Worm (Caenorhabditis elegans) whole organism, L4 larva: ENCODE data around the gene srz-18.

Experiments used
- Y48G9A.11 ChIP-seq: fragments of 200-800 bp; sonication (Bioruptor generic); IDR thresholded peaks from 2 replicates; pipeline ENCODE4 v1.3.6; 2022; ENCODE audit warnings: missing genetic modification reagents, missing genetic modification characterization, missing compliant biosample characterization
- Y5F2A.4 ChIP-seq: fragments of 200-800 bp; sonication (Bioruptor generic); optimal IDR thresholded peaks from 2 replicates; lab custom pipeline; 2018; ENCODE audit warnings: mild to moderate bottlenecking, missing genetic modification characterization, missing compliant biosample characterization
- ceh-44 ChIP-seq: fragments of 200-800 bp; sonication (Bioruptor generic); IDR thresholded peaks from 2 replicates; pipeline ENCODE4 v1.3.6; 2022; ENCODE audit warnings: missing genetic modification reagents, missing genetic modification characterization, missing compliant biosample characterization
- dmd-9 ChIP-seq: fragments of 200-800 bp; sonication (Bioruptor generic); IDR thresholded peaks from 2 replicates; pipeline ENCODE4 v1.3.6; 2022; ENCODE audit warnings: missing genetic modification reagents, missing genetic modification characterization, missing compliant biosample characterization
- egl-27 ChIP-seq: sonication (generic microtip); optimal IDR thresholded peaks from 3 replicates; lab custom pipeline; 2017; ENCODE audit warnings: missing biosample characterization, missing genetic modification reagents, missing genetic modification characterization
- lin-13 ChIP-seq: fragments of 150-350 bp; optimal IDR thresholded peaks from 2 replicates; lab custom pipeline; 2014; ENCODE audit warnings: missing biosample characterization, missing genetic modification reagents, missing genetic modification characterization
- mes-2 ChIP-seq: sonication (generic microtip); optimal IDR thresholded peaks from 2 replicates; lab custom pipeline; 2016; ENCODE audit warnings: missing genotype, mild to moderate bottlenecking, missing genetic modification characterization, missing compliant biosample characterization; ENCODE audit not compliant: poor library complexity, severe bottlenecking
- mxl-2 ChIP-seq: fragments of 200-800 bp; sonication (Bioruptor generic); conservative IDR thresholded peaks from 2 replicates; pipeline ENCODE4 v1.3.6; 2022; ENCODE audit warnings: missing genetic modification reagents, missing genetic modification characterization, missing compliant biosample characterization
- skn-1 ChIP-seq: fragments of 150-350 bp; optimal IDR thresholded peaks from 2 replicates; lab custom pipeline; 2014; ENCODE audit warnings: missing biosample characterization, missing genetic modification characterization

- TF ChIP-seq egl-27 (tag; lab: Kevin White, UChicago) (no peak), mxl-2 (no peak), dmd-9 (GFP tag; lab: Robert Waterston, UW) (no peak), ceh-44 (GFP tag; lab: Robert Waterston, UW) (no peak), skn-1 (tag; lab: Kevin White, UChicago) (no peak), mes-2 (tag; lab: Kevin White, UChicago) (no peak), lin-13 (no peak), Y5F2A.4 (GFP tag; lab: Kevin White, UChicago) (no peak), Y48G9A.11 (GFP tag; lab: Robert Waterston, UW) (no peak)
These were observed 21.8 kb upstream of the srz-18 start, which contains the start of gene ttr-57 for ce11 chrV:20604606-20605155.
